Worm (Caenorhabditis elegans): ENCODE data around the gene T01C3.11.

Gene T01C3.11

DNA sequence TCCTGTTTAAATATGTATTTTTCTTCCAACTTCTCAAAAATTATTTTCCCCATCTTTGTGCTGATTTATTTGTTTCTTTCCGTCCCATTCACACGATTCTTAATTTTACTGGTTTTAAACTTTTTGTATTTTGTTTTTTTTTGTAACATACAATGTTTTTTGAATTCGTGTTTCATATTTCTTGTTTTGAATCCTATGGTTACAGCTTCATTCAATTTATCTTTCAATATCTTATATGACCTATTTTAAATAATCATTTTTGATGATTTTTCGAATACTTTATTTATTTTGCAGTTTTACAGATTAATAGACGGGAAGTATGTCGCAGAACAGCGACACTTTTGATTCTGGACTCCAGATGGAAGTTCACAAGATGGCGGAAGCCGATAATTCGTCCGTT is 5.5 kb downstream of the T01C3.11 start, which contains the start of gene hrde-2:
Gene hrde-2 (plus strand): TSS at position 301 of the 400 bp plus-strand sequence.
- no peak for TF ChIP-seq aly-1 (tag; optimal IDR thresholded peaks at IDR 0.05)

- TF ChIP-seq ama-1 (optimal IDR thresholded peaks at IDR 0.05) (no peak), hmbx-1 (tag; optimal IDR thresholded peaks at IDR 0.05) (no peak), ets-7 (tag; optimal IDR thresholded peaks at IDR 0.05) (no peak), tra-4 (tag; optimal IDR thresholded peaks at IDR 0.05) (no peak), ceh-36 (tag; optimal IDR thresholded peaks at IDR 0.05) (no peak), pes-1 (GFP tag; IDR thresholded peaks at IDR 0.05) (no peak), B0310.2 (tag; optimal IDR thresholded peaks at IDR 0.05) (no peak), ceh-13 (GFP tag; optimal IDR thresholded peaks at IDR 0.05) (no peak), hmg-4 (GFP tag; optimal IDR thresholded peaks at IDR 0.05) (no peak), F13C5.2 (tag; optimal IDR thresholded peaks at IDR 0.05) (no peak), tbx-11 (GFP tag; IDR thresholded peaks at IDR 0.05) (no peak), aly-1 (tag; optimal IDR thresholded peaks at IDR 0.05) (no peak), hnd-1 (tag; optimal IDR thresholded peaks at IDR 0.05) (no peak)
These were observed 12.2 kb downstream of the T01C3.11 start, which contains the start of gene nmr-2 for ce11 chrV:15011560-15011959. Gene nmr-2 (minus strand): TSS chrV:15011660.

ce11 chrV:15012542-15013301 is 13.4 kb downstream of the T01C3.11 start:
- no peak for TF ChIP-seq flt-1 (GFP tag; IDR thresholded peaks at IDR 0.05)
- TF ChIP-seq scrt-1 (GFP tag; IDR thresholded peaks at IDR 0.05) = no peak
- TF ChIP-seq ets-7 (tag; optimal IDR thresholded peaks at IDR 0.05) = no peak
- TF ChIP-seq tra-4 (tag; optimal IDR thresholded peaks at IDR 0.05) = no peak
- no peak for TF ChIP-seq tbx-37 (GFP tag; conservative IDR thresholded peaks at IDR 0.05)
- TF ChIP-seq aly-1 (tag; optimal IDR thresholded peaks at IDR 0.05) = no peak
- no peak for TF ChIP-seq ama-1 (optimal IDR thresholded peaks at IDR 0.05)
- no peak for TF ChIP-seq ceh-13 (GFP tag; optimal IDR thresholded peaks at IDR 0.05)
- no peak for TF ChIP-seq F13C5.2 (tag; optimal IDR thresholded peaks at IDR 0.05)
- no peak for TF ChIP-seq sea-1 (GFP tag; conservative IDR thresholded peaks at IDR 0.05)
- no peak for TF ChIP-seq hmg-4 (GFP tag; optimal IDR thresholded peaks at IDR 0.05)
- no peak for TF ChIP-seq hnd-1 (tag; optimal IDR thresholded peaks at IDR 0.05)
- no peak for TF ChIP-seq pes-1 (GFP tag; IDR thresholded peaks at IDR 0.05)
- no peak for TF ChIP-seq hmbx-1 (tag; optimal IDR thresholded peaks at IDR 0.05)
- TF ChIP-seq tbx-11 (GFP tag; IDR thresholded peaks at IDR 0.05) = no peak
- TF ChIP-seq B0310.2 (tag; optimal IDR thresholded peaks at IDR 0.05) = no peak

ce11 chrV:15013328-15013727 is 14.0 kb downstream of the T01C3.11 start:
- TF ChIP-seq pes-1 (GFP tag; IDR thresholded peaks at IDR 0.05) = no peak
- no peak for TF ChIP-seq hnd-1 (tag; optimal IDR thresholded peaks at IDR 0.05)
- no peak for TF ChIP-seq hmbx-1 (tag; optimal IDR thresholded peaks at IDR 0.05)
- TF ChIP-seq tbx-37 (GFP tag; conservative IDR thresholded peaks at IDR 0.05) = no peak
- no peak for TF ChIP-seq ceh-36 (tag; optimal IDR thresholded peaks at IDR 0.05)
- TF ChIP-seq ets-7 (tag; optimal IDR thresholded peaks at IDR 0.05) = no peak
- no peak for TF ChIP-seq scrt-1 (GFP tag; IDR thresholded peaks at IDR 0.05)
- no peak for TF ChIP-seq B0310.2 (tag; optimal IDR thresholded peaks at IDR 0.05)
- TF ChIP-seq aly-1 (tag; optimal IDR thresholded peaks at IDR 0.05) = no peak
- no peak for TF ChIP-seq tra-4 (tag; optimal IDR thresholded peaks at IDR 0.05)
- TF ChIP-seq ama-1 (optimal IDR thresholded peaks at IDR 0.05) = no peak
- no peak for TF ChIP-seq hmg-4 (GFP tag; optimal IDR thresholded peaks at IDR 0.05)
- no peak for TF ChIP-seq flt-1 (GFP tag; IDR thresholded peaks at IDR 0.05)

DNA sequence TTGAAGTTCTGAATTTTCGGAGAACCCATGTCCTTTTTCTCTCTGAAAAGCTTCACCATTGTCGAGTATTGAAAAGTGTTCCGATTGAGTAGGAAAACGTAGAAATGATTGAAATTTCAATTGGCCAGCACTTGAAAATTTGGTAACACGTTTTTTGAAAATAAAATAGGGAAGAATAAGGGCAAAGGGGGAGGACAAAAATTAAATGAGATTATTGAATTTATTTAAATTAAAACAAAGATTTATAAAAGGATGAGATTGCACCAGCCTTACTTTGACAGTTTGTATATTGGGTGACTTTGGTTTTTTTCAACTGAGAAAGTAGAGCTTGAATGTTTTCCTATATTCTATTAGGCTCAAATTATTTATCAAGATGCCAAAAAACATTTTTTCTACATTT is 14.8 kb downstream of the T01C3.11 start, which contains the start of gene obr-2:
Gene obr-2 (minus strand): TSS at position 101 of the 400 bp plus-strand sequence.
- TF ChIP-seq B0310.2 (tag; optimal IDR thresholded peaks at IDR 0.05) (no peak), ceh-36 (tag; optimal IDR thresholded peaks at IDR 0.05) (no peak), ama-1 (optimal IDR thresholded peaks at IDR 0.05) (no peak), aly-1 (tag; optimal IDR thresholded peaks at IDR 0.05) (no peak), flt-1 (GFP tag; IDR thresholded peaks at IDR 0.05) (no peak), ceh-13 (GFP tag; optimal IDR thresholded peaks at IDR 0.05) (no peak), tbx-37 (GFP tag; conservative IDR thresholded peaks at IDR 0.05) (no peak), tbx-11 (GFP tag; IDR thresholded peaks at IDR 0.05) (no peak), tra-4 (tag; optimal IDR thresholded peaks at IDR 0.05) (no peak), hnd-1 (tag; optimal IDR thresholded peaks at IDR 0.05) (no peak), pes-1 (GFP tag; IDR thresholded peaks at IDR 0.05) (no peak), F13C5.2 (tag; optimal IDR thresholded peaks at IDR 0.05) (no peak), hmg-4 (GFP tag; optimal IDR thresholded peaks at IDR 0.05) (no peak), scrt-1 (GFP tag; IDR thresholded peaks at IDR 0.05) (no peak), hmbx-1 (tag; optimal IDR thresholded peaks at IDR 0.05) (no peak), sea-1 (GFP tag; conservative IDR thresholded peaks at IDR 0.05) (no peak), ets-7 (tag; optimal IDR thresholded peaks at IDR 0.05) (no peak)

- TF ChIP-seq hmg-4 (GFP tag; optimal IDR thresholded peaks at IDR 0.05) = no peak
- no peak for TF ChIP-seq scrt-1 (GFP tag; IDR thresholded peaks at IDR 0.05)
- no peak for TF ChIP-seq ets-7 (tag; optimal IDR thresholded peaks at IDR 0.05)
- TF ChIP-seq tbx-37 (GFP tag; conservative IDR thresholded peaks at IDR 0.05) = no peak
- no peak for TF ChIP-seq ceh-13 (GFP tag; optimal IDR thresholded peaks at IDR 0.05)
- no peak for TF ChIP-seq pes-1 (GFP tag; IDR thresholded peaks at IDR 0.05)
- TF ChIP-seq flt-1 (GFP tag; IDR thresholded peaks at IDR 0.05) = no peak
- no peak for TF ChIP-seq hnd-1 (tag; optimal IDR thresholded peaks at IDR 0.05)
- TF ChIP-seq sea-1 (GFP tag; conservative IDR thresholded peaks at IDR 0.05) = no peak
- TF ChIP-seq hmbx-1 (tag; optimal IDR thresholded peaks at IDR 0.05) = no peak
- no peak for TF ChIP-seq ama-1 (optimal IDR thresholded peaks at IDR 0.05)
- no peak for TF ChIP-seq tbx-11 (GFP tag; IDR thresholded peaks at IDR 0.05)
- TF ChIP-seq tra-4 (tag; optimal IDR thresholded peaks at IDR 0.05) = no peak
These were observed 16.5 kb downstream of the T01C3.11 start for ce11 chrV:15015799-15016198.

DNA sequence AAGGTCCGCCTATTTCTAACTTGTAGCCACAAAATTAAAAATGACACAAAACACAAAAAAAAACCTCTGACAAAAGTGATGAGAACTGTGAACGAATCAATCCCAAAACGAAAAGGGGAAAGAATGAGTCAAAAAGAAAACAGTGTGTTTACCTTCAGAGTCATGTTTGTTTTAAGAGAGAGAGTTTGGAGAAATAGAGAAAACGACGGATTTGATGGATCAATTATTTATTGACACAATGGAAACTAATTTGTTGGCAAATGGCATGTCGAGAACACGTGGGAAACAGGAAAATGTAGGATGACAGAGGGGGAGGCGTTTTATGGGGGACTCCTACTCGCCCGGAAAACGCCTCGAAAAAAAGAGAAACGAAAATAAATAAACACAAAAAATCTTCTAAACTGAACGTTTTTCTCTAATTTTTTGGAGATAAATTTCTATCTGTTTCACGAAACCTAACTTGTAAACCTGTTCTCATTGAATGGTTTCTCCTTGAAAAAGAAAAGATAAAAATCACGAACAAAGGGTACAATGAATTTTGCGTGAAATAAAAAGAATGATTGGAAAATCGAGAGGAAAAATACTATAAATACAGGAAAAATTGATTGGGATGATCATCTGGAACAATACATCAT is 17.6 kb downstream of the T01C3.11 start:
- no peak for TF ChIP-seq ceh-36 (tag; optimal IDR thresholded peaks at IDR 0.05)
- TF ChIP-seq B0310.2 (tag; optimal IDR thresholded peaks at IDR 0.05) = no peak
- no peak for TF ChIP-seq hmbx-1 (tag; optimal IDR thresholded peaks at IDR 0.05)
- no peak for TF ChIP-seq tbx-11 (GFP tag; IDR thresholded peaks at IDR 0.05)
- TF ChIP-seq F13C5.2 (tag; optimal IDR thresholded peaks at IDR 0.05) = no peak
- no peak for TF ChIP-seq ceh-13 (GFP tag; optimal IDR thresholded peaks at IDR 0.05)
- no peak for TF ChIP-seq aly-1 (tag; optimal IDR thresholded peaks at IDR 0.05)
- TF ChIP-seq flt-1 (GFP tag; IDR thresholded peaks at IDR 0.05) = no peak
- no peak for TF ChIP-seq sea-1 (GFP tag; conservative IDR thresholded peaks at IDR 0.05)

All from whole organism, early embryonic.